Worm (Caenorhabditis elegans): ENCODE data around the gene cnp-3.
A peak's percentile ranks its signal among the peaks of the same experiment; 100 is the strongest.

The cnp-3 gene

ce11 chrX:17138060-17138557 is at the start of gene cnp-3:
Gene cnp-3 (minus strand): TSS chrX:17138110.
- TF ChIP-seq lin-40 (tag; optimal IDR thresholded peaks at IDR 0.05) (peak; percentile 21), K11D2.4 (GFP tag; IDR thresholded peaks at IDR 0.05) (no peak), madf-3 (GFP tag; IDR thresholded peaks at IDR 0.05) (no peak), B0336.3 (GFP tag; IDR thresholded peaks at IDR 0.05) (no peak), nfya-1 (tag; optimal IDR thresholded peaks at IDR 0.05; ENCODE audit: borderline replicate concordance, insufficient read depth) (no peak), lin-26 (GFP tag; IDR thresholded peaks at IDR 0.05) (0 out of 2 replicates have a peak, but pooled peaks have one; percentile 39), ztf-26 (tag; optimal IDR thresholded peaks at IDR 0.05) (peak; percentile 64), cebp-1 (GFP tag; IDR thresholded peaks at IDR 0.05) (peak; percentile 60; the same call in 1 of the 2 replicates), cebp-1 (tag; optimal IDR thresholded peaks at IDR 0.05) (peak; percentile 85), nhr-80 (tag; optimal IDR thresholded peaks at IDR 0.05) (peak; percentile 36)

ce11 chrX:17185696-17186430 is 48.0 kb upstream of the cnp-3 start, which contains the start of gene sid-3:
Gene sid-3 (plus strand): TSS chrX:17186380.
- TF ChIP-seq nhr-80 (tag; optimal IDR thresholded peaks at IDR 0.05) (peak; percentile 89), pha-4 (tag; optimal IDR thresholded peaks at IDR 0.05) (no peak), F52B5.7 (tag; optimal IDR thresholded peaks at IDR 0.05) (no peak), ceh-100 (GFP tag; IDR thresholded peaks at IDR 0.05) (no peak), ztf-18 (tag; optimal IDR thresholded peaks at IDR 0.05) (no peak), mcd-1 (GFP tag; IDR thresholded peaks at IDR 0.05) (no peak), nhr-120 (GFP tag; IDR thresholded peaks at IDR 0.05) (no peak), attf-5 (GFP tag; optimal IDR thresholded peaks at IDR 0.05) (no peak), K11D2.4 (GFP tag; IDR thresholded peaks at IDR 0.05) (no peak), snpc-4 (GFP tag; optimal IDR thresholded peaks at IDR 0.05) (no peak), snpc-4 (tag; optimal IDR thresholded peaks at IDR 0.05) (peak in 1 of 4 experiments; percentile 3), lin-26 (GFP tag; IDR thresholded peaks at IDR 0.05) (no peak), akir-1 (GFP tag; optimal IDR thresholded peaks at IDR 0.05) (no peak), mxl-1 (tag; optimal IDR thresholded peaks at IDR 0.05) (no peak), rpc-1 (optimal IDR thresholded peaks at IDR 0.05) (no peak), rpc-1 (tag; optimal IDR thresholded peaks at IDR 0.05) (no peak), dox-1 (GFP tag; IDR thresholded peaks at IDR 0.05) (peak; percentile 42; the same call in 1 of the 2 replicates), mes-4 (tag; optimal IDR thresholded peaks at IDR 0.05) (no peak), madf-10 (tag; optimal IDR thresholded peaks at IDR 0.05) (no peak), cebp-1 (GFP tag; IDR thresholded peaks at IDR 0.05) (no peak), cebp-1 (tag; optimal IDR thresholded peaks at IDR 0.05) (peak; percentile 16)

ce11 chrX:17184363-17184762 is 46.5 kb upstream of the cnp-3 start:
- TF ChIP-seq ztf-28 (GFP tag; IDR thresholded peaks at IDR 0.05) (no peak), akir-1 (GFP tag; optimal IDR thresholded peaks at IDR 0.05) (no peak), K12H6.12 (tag; optimal IDR thresholded peaks at IDR 0.05) (peak; percentile 64), ama-1 (optimal IDR thresholded peaks at IDR 0.05) (no peak), ama-1 (GFP tag; optimal IDR thresholded peaks at IDR 0.05) (no peak), hmg-1.2 (GFP tag; IDR thresholded peaks at IDR 0.05) (peak; percentile 87), him-1 (tag; optimal IDR thresholded peaks at IDR 0.05) (no peak), nhr-179 (tag; optimal IDR thresholded peaks at IDR 0.05) (no peak), K11D2.4 (GFP tag; IDR thresholded peaks at IDR 0.05) (peak; percentile 50; the same call in 1 of the 2 replicates), ZK185.1 (tag; optimal IDR thresholded peaks at IDR 0.05; ENCODE audit: poor library complexity, severe bottlenecking) (peak; percentile 29), die-1 (tag; optimal IDR thresholded peaks at IDR 0.05) (peak; percentile 10), somi-1 (GFP tag; optimal IDR thresholded peaks at IDR 0.05) (no peak), nfyb-1 (GFP tag; IDR thresholded peaks at IDR 0.05) (0 out of 2 replicates have a peak, but pooled peaks have one; percentile 56), cebp-1 (GFP tag; IDR thresholded peaks at IDR 0.05) (peak; percentile 97), cebp-1 (tag; optimal IDR thresholded peaks at IDR 0.05) (peak; percentile 99), lin-40 (tag; optimal IDR thresholded peaks at IDR 0.05) (peak; percentile 60), egl-18 (GFP tag; IDR thresholded peaks at IDR 0.05) (no peak), attf-5 (GFP tag; optimal IDR thresholded peaks at IDR 0.05) (peak; percentile 33), F37B4.10 (GFP tag; IDR thresholded peaks at IDR 0.05) (no peak), nfya-1 (tag; optimal IDR thresholded peaks at IDR 0.05; ENCODE audit: borderline replicate concordance, insufficient read depth) (no peak), F39B2.1 (GFP tag; IDR thresholded peaks at IDR 0.05) (no peak), gei-17 (GFP tag; optimal IDR thresholded peaks at IDR 0.05) (peak; percentile 11), xnd-1 (tag; optimal IDR thresholded peaks at IDR 0.05) (no peak), ceh-27 (GFP tag; optimal IDR thresholded peaks at IDR 0.05) (peak; percentile 59), unc-62 (GFP tag; optimal IDR thresholded peaks at IDR 0.05) (peak; percentile 50), rcor-1 (GFP tag; IDR thresholded peaks at IDR 0.05) (0 out of 2 replicates have a peak, but pooled peaks have one; percentile 15)

All from whole organism, young adult.